Worm (Caenorhabditis elegans): ENCODE data around the gene Y45F3A.9.
A peak's percentile ranks its signal among the peaks of the same experiment; 100 is the strongest.

The Y45F3A.9 gene

ce11 chrIII:10621208-10621607 lies 26.2 kb upstream of the Y45F3A.9 start, which contains the start of the genes lron-10 and hpr-9:
TSS of gene lron-10 (minus strand) at chrIII:10621369.
TSS of gene hpr-9 (plus strand) at chrIII:10621551.
- TF ChIP-seq elt-2 (tag; optimal IDR thresholded peaks at IDR 0.05) = peak; percentile 23
- TF ChIP-seq ttx-3 (tag; optimal IDR thresholded peaks at IDR 0.05) = no peak
- no peak for TF ChIP-seq pha-2 (tag; optimal IDR thresholded peaks at IDR 0.05)
- peak; percentile 42 for TF ChIP-seq ceh-34 (tag; optimal IDR thresholded peaks at IDR 0.05)
- TF ChIP-seq dmd-4 (tag; optimal IDR thresholded peaks at IDR 0.05; ENCODE audit: borderline replicate concordance) = no peak
- TF ChIP-seq K02D7.2 (tag; optimal IDR thresholded peaks at IDR 0.05) = no peak
- TF ChIP-seq K09A11.1 (tag; optimal IDR thresholded peaks at IDR 0.05; ENCODE audit: insufficient read depth) = no peak
- peak; percentile 8 for TF ChIP-seq dve-1 (tag; optimal IDR thresholded peaks at IDR 0.05)
- no peak for TF ChIP-seq unc-86 (tag; optimal IDR thresholded peaks at IDR 0.05)
- no peak for TF ChIP-seq ztf-16 (tag; optimal IDR thresholded peaks at IDR 0.05)
- peak; percentile 12 for TF ChIP-seq ceh-14 (tag; optimal IDR thresholded peaks at IDR 0.05)
- no peak for TF ChIP-seq pag-3 (tag; optimal IDR thresholded peaks at IDR 0.05; ENCODE audit: borderline replicate concordance)
- no peak for TF ChIP-seq hlh-6 (tag; optimal IDR thresholded peaks at IDR 0.05)
- no peak for TF ChIP-seq lim-6 (tag; optimal IDR thresholded peaks at IDR 0.05)
- peak; percentile 3 for TF ChIP-seq rnt-1 (tag; optimal IDR thresholded peaks at IDR 0.05)
- peak; percentile 50 for TF ChIP-seq fkh-6 (tag; optimal IDR thresholded peaks at IDR 0.05)
- TF ChIP-seq nhr-11 (tag; optimal IDR thresholded peaks at IDR 0.05) = no peak
- no peak for TF ChIP-seq pqm-1 (tag; optimal IDR thresholded peaks at IDR 0.05)
- TF ChIP-seq che-1 (tag; optimal IDR thresholded peaks at IDR 0.05) = no peak
- TF ChIP-seq madf-2 (tag; optimal IDR thresholded peaks at IDR 0.05) = no peak
- TF ChIP-seq ceh-31 (tag; optimal IDR thresholded peaks at IDR 0.05) = peak; percentile 83
- peak; percentile 80 for TF ChIP-seq ceh-2 (tag; optimal IDR thresholded peaks at IDR 0.05)
- TF ChIP-seq ceh-6 (GFP tag; optimal IDR thresholded peaks at IDR 0.05) = no peak
- TF ChIP-seq ama-1 (optimal IDR thresholded peaks at IDR 0.05) = no peak
- TF ChIP-seq ceh-19 (GFP tag; optimal IDR thresholded peaks at IDR 0.05) = no peak
- no peak for TF ChIP-seq npax-4 (tag; optimal IDR thresholded peaks at IDR 0.05)
- TF ChIP-seq ceh-45 (GFP tag; IDR thresholded peaks at IDR 0.05) = no peak
- TF ChIP-seq nhr-232 (tag; optimal IDR thresholded peaks at IDR 0.05) = no peak
- no peak for TF ChIP-seq pat-9 (tag; optimal IDR thresholded peaks at IDR 0.05)
- no peak for TF ChIP-seq ceh-9 (tag; optimal IDR thresholded peaks at IDR 0.05)
- no peak for TF ChIP-seq pros-1 (tag; optimal IDR thresholded peaks at IDR 0.05)
- TF ChIP-seq hlh-30 (tag; optimal IDR thresholded peaks at IDR 0.05; ENCODE audit: insufficient read depth) = no peak
- TF ChIP-seq sdc-2 (tag; optimal IDR thresholded peaks at IDR 0.05) = no peak
- TF ChIP-seq fkh-10 (GFP tag; optimal IDR thresholded peaks at IDR 0.05) = no peak
- TF ChIP-seq tbx-2 (tag; optimal IDR thresholded peaks at IDR 0.05) = peak; percentile 84
- TF ChIP-seq eyg-1 (tag; optimal IDR thresholded peaks at IDR 0.05) = no peak
- TF ChIP-seq tbx-7 (tag; optimal IDR thresholded peaks at IDR 0.05) = peak; percentile 79
- TF ChIP-seq ceh-18 (tag; optimal IDR thresholded peaks at IDR 0.05) = no peak
- no peak for TF ChIP-seq sox-4 (tag; optimal IDR thresholded peaks at IDR 0.05)
- TF ChIP-seq C08G9.2 (tag; optimal IDR thresholded peaks at IDR 0.05) = peak; percentile 87
- TF ChIP-seq nfya-1 (tag; optimal IDR thresholded peaks at IDR 0.05) = no peak
- TF ChIP-seq T23F11.4 (GFP tag; optimal IDR thresholded peaks at IDR 0.05) = no peak
- no peak for TF ChIP-seq unc-3 (GFP tag; conservative IDR thresholded peaks at IDR 0.05)
- TF ChIP-seq unc-3 (tag; optimal IDR thresholded peaks at IDR 0.05) = peak; percentile 34
- no peak for TF ChIP-seq hlh-15 (tag; optimal IDR thresholded peaks at IDR 0.05)
- no peak for TF ChIP-seq pax-1 (tag; optimal IDR thresholded peaks at IDR 0.05)
- TF ChIP-seq ceh-22 (tag; optimal IDR thresholded peaks at IDR 0.05) = no peak
- TF ChIP-seq lin-11 (tag; optimal IDR thresholded peaks at IDR 0.05) = no peak
- peak; percentile 55 for TF ChIP-seq zip-5 (tag; optimal IDR thresholded peaks at IDR 0.05)
- TF ChIP-seq elt-4 (tag; optimal IDR thresholded peaks at IDR 0.05) = no peak
- no peak for TF ChIP-seq ceh-30 (tag; optimal IDR thresholded peaks at IDR 0.05)
- TF ChIP-seq mec-3 (tag; optimal IDR thresholded peaks at IDR 0.05; ENCODE audit: borderline replicate concordance) = peak; percentile 60
- TF ChIP-seq C38D4.7 (GFP tag; optimal IDR thresholded peaks at IDR 0.05) = no peak
- TF ChIP-seq ref-2 (tag; optimal IDR thresholded peaks at IDR 0.05) = peak; percentile 6

Data from whole organism, late embryonic.